Worm (Caenorhabditis elegans) whole organism, L3 larva: ENCODE results near the gene F31E8.4.

ENCODE experiments used
- fkh-10 ChIP-seq: sonication (generic microtip); optimal IDR thresholded peaks from 2 replicates; lab custom pipeline; 2017; ENCODE audit warnings: missing biosample characterization, missing genetic modification reagents, missing genetic modification characterization
- mdl-1 ChIP-seq: fragments of 150-350 bp; optimal IDR thresholded peaks from 2 replicates; lab custom pipeline; 2014; ENCODE audit warnings: missing biosample characterization, missing genetic modification characterization
- nhr-237 ChIP-seq: fragments of 150-350 bp; optimal IDR thresholded peaks from 2 replicates; lab custom pipeline; 2014; ENCODE audit warnings: missing biosample characterization, missing genetic modification characterization
- pqm-1 ChIP-seq: fragments of 150-350 bp; optimal IDR thresholded peaks from 2 replicates; lab custom pipeline; 2017; ENCODE audit warnings: missing biosample characterization, missing genetic modification characterization, inconsistent platforms
- unc-39 ChIP-seq: sonication (generic microtip); optimal IDR thresholded peaks from 4 replicates; lab custom pipeline; 2017; ENCODE audit warnings: missing biosample characterization, missing genetic modification characterization
- zag-1 ChIP-seq: fragments of 150-350 bp; optimal IDR thresholded peaks from 2 replicates; lab custom pipeline; 2014; ENCODE audit warnings: missing biosample characterization, missing genetic modification characterization

DNA sequence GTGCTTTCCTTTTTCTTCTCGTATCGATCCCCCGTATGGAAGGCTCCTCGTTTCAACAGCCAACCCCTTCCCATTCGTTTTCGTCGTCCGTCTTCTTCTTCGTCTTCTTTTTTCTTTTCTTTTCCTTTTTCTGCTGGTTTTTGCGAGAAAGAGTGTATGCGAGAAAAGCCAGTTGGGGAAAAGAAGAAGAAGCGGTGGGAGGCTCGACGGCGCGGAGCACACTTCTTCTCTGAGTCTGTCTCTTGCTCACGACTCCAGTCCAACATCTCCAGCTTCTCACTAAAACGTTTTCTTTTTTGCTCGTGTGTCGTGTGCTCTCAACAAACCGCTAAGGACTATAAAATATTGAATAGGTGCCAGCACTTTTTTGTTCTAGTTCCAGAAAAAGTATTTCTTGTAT, 8.6 kb upstream of the F31E8.4 start:
- TF ChIP-seq fkh-10 (peak; percentile 34), zag-1 (tag; lab: Kevin White, UChicago) (no peak), pqm-1 (tag; lab: Kevin White, UChicago) (no peak), unc-39 (no peak), nhr-237 (tag; lab: Kevin White, UChicago) (no peak), mdl-1 (tag; lab: Kevin White, UChicago) (no peak)
